In the genomic region with DNA sequence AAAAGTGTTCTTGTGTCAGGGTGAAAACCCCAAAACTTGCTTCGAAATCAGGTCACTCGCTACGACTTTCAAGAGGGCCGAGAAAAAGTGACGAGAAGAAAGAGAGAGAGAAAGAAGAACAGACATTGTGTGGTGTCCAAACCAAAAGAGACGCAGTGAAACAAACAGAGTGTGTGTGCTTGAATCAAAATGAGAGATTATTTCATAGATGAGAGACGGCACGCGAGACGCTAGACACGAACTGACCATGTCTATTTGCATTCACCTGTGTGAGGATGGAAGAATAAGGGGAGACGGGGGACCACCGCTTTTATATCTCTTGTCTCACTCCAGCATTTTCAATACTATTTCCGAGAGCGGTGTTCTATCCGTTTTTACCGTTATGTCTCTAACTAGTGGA, we compare ENCODE assay signal across 5 worm cellular contexts.
A peak's percentile ranks its signal among the peaks of the same experiment; 100 is the strongest.
TF ChIP-seq lines count a peak whose summit lies in the region.

No protein-coding gene starts in this region.

TF ChIP-seq in whole organism, L1 larva, 84 proteins besides CTCF, POLR2A, EP300 and RAD21 (continues in another document):
- peak; percentile 63 for TF ChIP-seq lin-13 (GFP tag; optimal IDR thresholded peaks at IDR 0.05; lab: Kevin White, UChicago)
- TF ChIP-seq ceh-82 (tag; optimal IDR thresholded peaks at IDR 0.05; lab: Kevin White, UChicago) = peak; percentile 49 to 68 (median 50)
- TF ChIP-seq fkh-10 (GFP tag; optimal IDR thresholded peaks at IDR 0.05; lab: Kevin White, UChicago) = no peak
- TF ChIP-seq unc-98 (GFP tag; IDR thresholded peaks at IDR 0.05; lab: Robert Waterston, UW) = no peak
- peak; percentile 77 for TF ChIP-seq ztf-4 (tag; optimal IDR thresholded peaks at IDR 0.05; lab: Kevin White, UChicago)
- no peak for TF ChIP-seq F16B12.6 (tag; optimal IDR thresholded peaks at IDR 0.05; lab: Kevin White, UChicago)
- TF ChIP-seq skn-1 (tag; optimal IDR thresholded peaks at IDR 0.05; lab: Kevin White, UChicago) = peak; percentile 70
- peak; percentile 98 for TF ChIP-seq lin-14 (GFP tag; optimal IDR thresholded peaks at IDR 0.05; lab: Kevin White, UChicago)
- no peak for TF ChIP-seq lin-39 (tag; optimal IDR thresholded peaks at IDR 0.05; lab: Kevin White, UChicago)
- peak; percentile 24 for TF ChIP-seq ama-1 (optimal IDR thresholded peaks at IDR 0.05; lab: Kevin White, UChicago)
- TF ChIP-seq ceh-88 (GFP tag; IDR thresholded peaks at IDR 0.05; lab: Robert Waterston, UW) = no peak
- peak in 1 of 2 experiments; percentile 73 for TF ChIP-seq egl-27 (tag; optimal IDR thresholded peaks at IDR 0.05; lab: Kevin White, UChicago)
- TF ChIP-seq dpl-1 (GFP tag; optimal IDR thresholded peaks at IDR 0.05; lab: Kevin White, UChicago) = peak; percentile 4 to 52 (median 42)
- peak; percentile 82 for TF ChIP-seq nhr-20 (tag; optimal IDR thresholded peaks at IDR 0.05; lab: Kevin White, UChicago)
- TF ChIP-seq ztf-11 (tag; optimal IDR thresholded peaks at IDR 0.05; lab: Kevin White, UChicago) = peak in 1 of 2 experiments; percentile 2
- TF ChIP-seq tbx-2 (tag; optimal IDR thresholded peaks at IDR 0.05; lab: Kevin White, UChicago) = peak; percentile 78
- no peak for TF ChIP-seq unc-62 (GFP tag; optimal IDR thresholded peaks at IDR 0.05; lab: Kevin White, UChicago)

TF ChIP-seq in whole organism, L3 larva, 47 proteins besides CTCF, POLR2A, EP300 and RAD21 (continues in another document):
- TF ChIP-seq nhr-25 (tag; optimal IDR thresholded peaks at IDR 0.05; lab: Kevin White, UChicago) (peak; percentile 77), fkh-2 (tag; optimal IDR thresholded peaks at IDR 0.05; lab: Kevin White, UChicago) (no peak), mml-1 (tag; optimal IDR thresholded peaks at IDR 0.05; lab: Kevin White, UChicago) (no peak), daf-12 (tag; optimal IDR thresholded peaks at IDR 0.05; lab: Kevin White, UChicago) (no peak), pqm-1 (tag; optimal IDR thresholded peaks at IDR 0.05; lab: Kevin White, UChicago) (no peak), R02D3.7 (tag; optimal IDR thresholded peaks at IDR 0.05; lab: Kevin White, UChicago) (no peak), ceh-16 (tag; optimal IDR thresholded peaks at IDR 0.05; lab: Kevin White, UChicago) (no peak), unc-62 (GFP tag; optimal IDR thresholded peaks at IDR 0.05; lab: Kevin White, UChicago) (no peak), elt-1 (tag; optimal IDR thresholded peaks at IDR 0.05; lab: Kevin White, UChicago) (no peak), eor-1 (tag; optimal IDR thresholded peaks at IDR 0.05; lab: Kevin White, UChicago) (no peak), hmg-11 (tag; optimal IDR thresholded peaks at IDR 0.05; lab: Kevin White, UChicago) (peak; percentile 65), nhr-43 (tag; optimal IDR thresholded peaks at IDR 0.05; lab: Kevin White, UChicago; ENCODE audit: poor library complexity, severe bottlenecking) (peak; percentile 33), jun-1 (tag; optimal IDR thresholded peaks at IDR 0.05; lab: Kevin White, UChicago) (peak; percentile 52), nhr-11 (tag; optimal IDR thresholded peaks at IDR 0.05; lab: Kevin White, UChicago) (no peak), lsy-12 (tag; optimal IDR thresholded peaks at IDR 0.05; lab: Kevin White, UChicago) (peak; percentile 61), nhr-67 (tag; optimal IDR thresholded peaks at IDR 0.05; lab: Kevin White, UChicago) (no peak), ZK546.5 (tag; optimal IDR thresholded peaks at IDR 0.05; lab: Kevin White, UChicago) (no peak), ceh-9 (tag; optimal IDR thresholded peaks at IDR 0.05; lab: Kevin White, UChicago) (no peak)

TF ChIP-seq in whole organism, early embryonic, 17 proteins besides CTCF, POLR2A, EP300 and RAD21:
- TF ChIP-seq ceh-36 (tag; optimal IDR thresholded peaks at IDR 0.05; lab: Kevin White, UChicago) (peak; percentile 42), flt-1 (GFP tag; IDR thresholded peaks at IDR 0.05; lab: Robert Waterston, UW) (no peak), ama-1 (optimal IDR thresholded peaks at IDR 0.05; lab: Kevin White, UChicago) (no peak), hmg-4 (GFP tag; optimal IDR thresholded peaks at IDR 0.05; lab: Kevin White, UChicago) (peak; percentile 26), tbx-37 (GFP tag; conservative IDR thresholded peaks at IDR 0.05; lab: Robert Waterston, UW) (no peak), sea-1 (GFP tag; conservative IDR thresholded peaks at IDR 0.05; lab: Robert Waterston, UW) (no peak)
TF ChIP-seq in whole organism, early embryonic: peak in this region for 2.

TF ChIP-seq in whole organism, midembryonic, 9 proteins besides CTCF, POLR2A, EP300 and RAD21:
- TF ChIP-seq cog-1 (tag; optimal IDR thresholded peaks at IDR 0.05; lab: Kevin White, UChicago) = peak; percentile 40
- no peak for TF ChIP-seq tab-1 (GFP tag; IDR thresholded peaks at IDR 0.05; lab: Robert Waterston, UW)
- 0 out of 2 replicates have a peak, but pooled peaks have one; percentile 6 for TF ChIP-seq flt-1 (GFP tag; IDR thresholded peaks at IDR 0.05; lab: Robert Waterston, UW)
TF ChIP-seq in whole organism, midembryonic: peak in this region for 2.

TF ChIP-seq in whole organism, young adult, 124 proteins besides CTCF, POLR2A, EP300 and RAD21 (continues in another document):
- no peak for TF ChIP-seq Y53F4B.3 (GFP tag; IDR thresholded peaks at IDR 0.05; lab: Robert Waterston, UW)
- no peak for TF ChIP-seq F57A8.1 (GFP tag; optimal IDR thresholded peaks at IDR 0.05; lab: Kevin White, UChicago)
- TF ChIP-seq madf-3 (GFP tag; IDR thresholded peaks at IDR 0.05; lab: Robert Waterston, UW) = no peak
- no peak for TF ChIP-seq hsf-1 (GFP tag; IDR thresholded peaks at IDR 0.05; lab: Robert Waterston, UW)
- TF ChIP-seq lsy-27 (tag; optimal IDR thresholded peaks at IDR 0.05; lab: Kevin White, UChicago; ENCODE audit: borderline replicate concordance, insufficient read depth) = no peak
- peak; percentile 14; the same call in 1 of the 2 replicates for TF ChIP-seq nfyb-1 (GFP tag; IDR thresholded peaks at IDR 0.05; lab: Robert Waterston, UW)
- no peak for TF ChIP-seq hlh-26 (GFP tag; conservative IDR thresholded peaks at IDR 0.05; lab: Robert Waterston, UW)
- no peak for TF ChIP-seq ztf-3 (GFP tag; optimal IDR thresholded peaks at IDR 0.05; lab: Kevin White, UChicago)
- TF ChIP-seq K11D2.4 (GFP tag; IDR thresholded peaks at IDR 0.05; lab: Robert Waterston, UW) = no peak
- TF ChIP-seq lin-54 (GFP tag; optimal IDR thresholded peaks at IDR 0.05; lab: Kevin White, UChicago) = no peak
- TF ChIP-seq zfh-2 (GFP tag; conservative IDR thresholded peaks at IDR 0.05; lab: Robert Waterston, UW) = 0 out of 2 replicates have a peak, but pooled peaks have one; percentile 5
- TF ChIP-seq somi-1 (GFP tag; optimal IDR thresholded peaks at IDR 0.05; lab: Kevin White, UChicago) = no peak
- TF ChIP-seq lsl-1 (GFP tag; optimal IDR thresholded peaks at IDR 0.05; lab: Kevin White, UChicago) = no peak
- TF ChIP-seq gei-17 (GFP tag; optimal IDR thresholded peaks at IDR 0.05; lab: Kevin White, UChicago) = no peak
- peak; percentile 13; the same call in 1 of the 2 replicates for TF ChIP-seq B0336.3 (GFP tag; IDR thresholded peaks at IDR 0.05; lab: Robert Waterston, UW)
- TF ChIP-seq mel-28 (tag; optimal IDR thresholded peaks at IDR 0.05; lab: Kevin White, UChicago; ENCODE audit: borderline replicate concordance) = no peak
- no peak for TF ChIP-seq ama-1 (optimal IDR thresholded peaks at IDR 0.05; lab: Kevin White, UChicago)
- TF ChIP-seq ama-1 (GFP tag; optimal IDR thresholded peaks at IDR 0.05; lab: Kevin White, UChicago) = no peak
- no peak for TF ChIP-seq egl-44 (GFP tag; IDR thresholded peaks at IDR 0.05; lab: Robert Waterston, UW)
- no peak for TF ChIP-seq F10E7.11 (tag; optimal IDR thresholded peaks at IDR 0.05; lab: Kevin White, UChicago)
- no peak for TF ChIP-seq ceh-79 (tag; optimal IDR thresholded peaks at IDR 0.05; lab: Kevin White, UChicago)
- no peak for TF ChIP-seq attf-6 (GFP tag; IDR thresholded peaks at IDR 0.05; lab: Robert Waterston, UW)
- no peak for TF ChIP-seq lin-35 (GFP tag; optimal IDR thresholded peaks at IDR 0.05; lab: Kevin White, UChicago)
- no peak for TF ChIP-seq Y53G8AR.9 (GFP tag; conservative IDR thresholded peaks at IDR 0.05; lab: Robert Waterston, UW)
- no peak for TF ChIP-seq rec-8 (tag; optimal IDR thresholded peaks at IDR 0.05; lab: Kevin White, UChicago)
- no peak for TF ChIP-seq F22D6.2 (tag; optimal IDR thresholded peaks at IDR 0.05; lab: Kevin White, UChicago)
- peak; percentile 3 for TF ChIP-seq atf-7 (tag; optimal IDR thresholded peaks at IDR 0.05; lab: Kevin White, UChicago)
- no peak for TF ChIP-seq nhr-27 (tag; optimal IDR thresholded peaks at IDR 0.05; lab: Kevin White, UChicago)
- TF ChIP-seq Y95B8A.8 (GFP tag; IDR thresholded peaks at IDR 0.05; lab: Robert Waterston, UW) = no peak
- no peak for TF ChIP-seq dpl-1 (GFP tag; optimal IDR thresholded peaks at IDR 0.05; lab: Kevin White, UChicago)
- no peak for TF ChIP-seq B0035.1 (tag; optimal IDR thresholded peaks at IDR 0.05; lab: Kevin White, UChicago)
- TF ChIP-seq madf-6 (GFP tag; IDR thresholded peaks at IDR 0.05; lab: Robert Waterston, UW) = no peak
- TF ChIP-seq lin-40 (tag; optimal IDR thresholded peaks at IDR 0.05; lab: Kevin White, UChicago) = peak; percentile 63
- no peak for TF ChIP-seq ztf-26 (tag; optimal IDR thresholded peaks at IDR 0.05; lab: Kevin White, UChicago)
- no peak for TF ChIP-seq Y79H2A.3 (GFP tag; conservative IDR thresholded peaks at IDR 0.05; lab: Robert Waterston, UW)
- no peak for TF ChIP-seq nfya-1 (tag; optimal IDR thresholded peaks at IDR 0.05; lab: Kevin White, UChicago; ENCODE audit: borderline replicate concordance, insufficient read depth)
- TF ChIP-seq dox-1 (GFP tag; IDR thresholded peaks at IDR 0.05; lab: Robert Waterston, UW) = peak; percentile 30; the same call in 1 of the 2 replicates
- TF ChIP-seq F55B11.4 (tag; optimal IDR thresholded peaks at IDR 0.05; lab: Kevin White, UChicago; ENCODE audit: borderline replicate concordance, insufficient read depth) = no peak
- TF ChIP-seq sptf-2 (GFP tag; optimal IDR thresholded peaks at IDR 0.05; lab: Kevin White, UChicago) = no peak
- no peak for TF ChIP-seq bed-2 (GFP tag; IDR thresholded peaks at IDR 0.05; lab: Robert Waterston, UW)
- no peak for TF ChIP-seq F23B12.7 (tag; optimal IDR thresholded peaks at IDR 0.05; lab: Kevin White, UChicago; ENCODE audit: insufficient read depth)
- peak; percentile 89 for TF ChIP-seq hmg-1.2 (GFP tag; IDR thresholded peaks at IDR 0.05; lab: Robert Waterston, UW)
- TF ChIP-seq snpc-3.4 (tag; optimal IDR thresholded peaks at IDR 0.05; lab: Kevin White, UChicago) = no peak
- TF ChIP-seq hrde-1 (tag; optimal IDR thresholded peaks at IDR 0.05; lab: Kevin White, UChicago; ENCODE audit: borderline replicate concordance) = no peak
- TF ChIP-seq unc-62 (GFP tag; optimal IDR thresholded peaks at IDR 0.05; lab: Kevin White, UChicago) = peak; percentile 24
- TF ChIP-seq chd-7 (tag; optimal IDR thresholded peaks at IDR 0.05; lab: Kevin White, UChicago) = no peak
